Worm (Caenorhabditis elegans) whole organism, dauer: Measurements from ENCODE around the gene F09F7.5.

ENCODE experiments used
- unc-62 ChIP-seq: sonication (generic microtip); optimal IDR thresholded peaks from 2 replicates; lab custom pipeline; 2017; ENCODE audit warnings: missing biosample characterization, missing genetic modification reagents, missing genetic modification characterization

F09F7.5 gene

DNA sequence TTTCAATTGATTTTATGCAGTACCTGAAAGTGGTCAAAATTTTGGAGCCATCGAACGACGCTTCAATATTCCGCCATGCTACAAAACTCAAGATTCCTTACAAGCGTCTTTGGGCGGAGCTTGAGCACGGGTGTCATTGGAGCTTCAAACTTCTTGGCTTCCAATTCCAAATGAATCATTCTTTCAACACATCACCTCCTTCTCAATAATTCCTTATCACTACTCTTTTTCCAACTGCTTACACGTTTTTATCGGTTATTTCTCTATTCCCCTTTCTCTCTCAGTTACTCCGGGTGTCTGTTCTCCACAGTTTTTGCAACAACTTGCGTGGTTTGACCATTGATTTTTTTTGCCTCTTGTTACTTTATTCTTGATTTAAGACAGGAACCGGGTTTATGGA, at the start of gene F09F7.5:
Gene F09F7.5, plus strand, starts transcription at position 258 of the 400 bp plus-strand sequence.
- TF ChIP-seq unc-62 (GFP tag; lab: Kevin White, UChicago) = no peak

- TF ChIP-seq unc-62 (GFP tag; lab: Kevin White, UChicago) = no peak
Measured at ce11 chrIII:5498973-5499372, 47.8 kb upstream of the F09F7.5 start, which contains the start of gene R02F2.9. R02F2.9 (plus strand) TSS chrIII:5499190.

DNA sequence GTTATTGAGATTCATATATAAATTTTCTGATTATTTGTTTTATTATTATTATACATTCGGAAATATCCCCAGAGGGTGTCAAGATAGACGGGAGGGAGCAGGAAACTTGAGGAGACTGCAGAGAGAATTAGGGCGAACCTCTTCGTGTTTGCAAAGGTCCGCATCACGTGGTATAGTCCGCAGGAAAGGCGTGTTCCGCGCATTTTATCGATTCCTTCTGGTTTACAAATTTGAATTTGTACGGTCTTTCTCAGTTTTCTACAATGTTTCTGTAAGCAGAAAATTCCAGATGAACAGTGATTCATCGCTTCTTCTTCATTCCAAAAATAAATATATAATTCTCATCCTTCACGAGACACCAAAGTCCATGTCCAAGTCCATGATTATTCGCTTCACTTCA, 46.8 kb upstream of the F09F7.5 start:
- TF ChIP-seq unc-62 (GFP tag; lab: Kevin White, UChicago) = no peak

DNA sequence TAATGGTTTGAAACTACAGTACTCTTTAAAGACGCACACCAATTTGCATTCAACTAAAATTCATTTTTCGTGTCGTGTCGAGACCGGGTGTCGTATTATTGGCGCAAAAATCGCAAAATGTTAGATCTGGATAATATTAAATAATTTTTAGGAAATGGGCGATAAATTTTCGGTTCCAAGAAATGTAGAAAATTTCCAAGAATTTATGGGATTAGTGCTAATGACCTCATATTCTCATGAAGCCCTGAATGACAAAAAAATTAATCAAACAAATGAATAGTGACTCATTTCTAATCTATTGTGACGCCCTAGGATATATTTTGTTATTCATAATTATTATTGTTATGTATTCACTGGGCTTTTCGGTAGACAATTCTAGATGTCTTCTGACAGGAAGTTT, 46.1 kb upstream of the F09F7.5 start:
- no peak for TF ChIP-seq unc-62 (GFP tag; lab: Kevin White, UChicago)

DNA sequence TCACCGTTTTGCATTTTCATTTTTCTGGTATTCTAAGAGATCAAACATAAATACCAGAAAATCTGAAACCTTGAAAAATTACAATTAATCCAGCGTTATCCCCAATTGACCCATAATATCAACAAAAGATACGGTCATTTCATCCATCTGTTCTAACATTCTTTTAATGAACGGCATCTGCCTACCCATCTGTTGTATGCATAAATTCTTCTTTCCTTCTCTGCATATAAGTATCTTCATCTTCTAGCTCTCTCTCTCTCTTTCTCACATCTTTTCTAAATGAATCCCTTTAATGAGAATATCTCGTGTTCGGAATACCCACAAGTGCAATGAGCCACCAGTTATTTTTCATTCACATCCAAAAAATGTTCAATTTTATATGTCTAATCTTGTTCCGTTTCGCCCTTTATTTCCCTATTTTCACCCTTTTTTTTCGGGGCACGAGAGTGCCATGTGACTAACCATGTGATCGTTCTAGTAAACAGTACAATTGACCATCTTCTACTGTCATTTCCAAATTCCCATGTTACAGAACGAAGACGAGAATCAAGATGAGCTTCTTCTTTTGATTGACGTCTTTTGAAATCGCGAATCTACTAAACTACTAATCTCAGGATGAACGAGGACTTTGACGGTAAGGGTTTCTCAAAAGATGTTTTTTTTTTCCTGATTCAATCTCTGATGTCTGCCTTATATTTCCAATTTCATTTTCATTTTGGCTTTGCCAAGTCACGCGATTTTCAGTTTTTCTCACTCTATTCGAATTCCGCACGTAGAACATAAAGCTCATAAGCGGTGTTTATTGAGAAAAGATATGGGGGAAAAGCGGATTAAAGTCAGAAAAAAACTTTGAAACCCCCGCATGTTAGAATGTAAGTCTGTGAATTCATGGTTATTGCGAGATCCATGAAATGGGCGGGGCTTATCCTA, 45.2 kb upstream of the F09F7.5 start, which contains the start of gene R02F2.1:
Gene R02F2.1, plus strand, starts transcription at position 528 of the 930 bp plus-strand sequence.
- no peak for TF ChIP-seq unc-62 (GFP tag; lab: Kevin White, UChicago)

DNA sequence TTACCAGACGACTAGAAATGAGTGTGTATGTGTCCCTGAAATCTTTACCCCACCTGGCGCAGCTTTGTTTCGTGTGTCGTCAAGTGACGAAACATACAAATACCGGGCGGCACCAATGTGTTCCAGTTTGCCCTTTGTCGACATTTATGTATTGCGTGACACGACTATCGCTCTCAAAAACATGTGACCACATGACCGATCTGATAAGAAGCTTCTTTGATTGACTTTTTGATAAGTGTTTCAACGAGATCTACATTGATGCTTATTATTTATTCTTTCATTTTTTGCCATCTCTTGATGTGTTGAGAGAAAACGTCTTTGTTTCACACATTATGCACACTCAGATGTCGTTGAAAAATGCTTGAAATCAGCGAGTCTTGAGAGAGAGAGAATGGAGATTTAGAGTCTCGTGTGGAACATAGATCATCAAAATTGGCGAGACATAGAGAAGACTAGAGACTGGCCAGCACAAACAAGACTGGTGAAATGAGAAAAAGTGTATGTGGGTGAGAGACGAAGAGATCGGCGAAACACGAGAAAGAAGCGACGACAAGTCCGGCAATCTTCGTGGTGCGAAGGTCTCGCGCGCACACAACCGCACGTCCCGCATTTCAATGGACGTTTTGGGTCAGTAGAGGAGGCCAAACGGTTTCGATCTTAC, 43.7 kb upstream of the F09F7.5 start:
- no peak for TF ChIP-seq unc-62 (GFP tag; lab: Kevin White, UChicago)

DNA sequence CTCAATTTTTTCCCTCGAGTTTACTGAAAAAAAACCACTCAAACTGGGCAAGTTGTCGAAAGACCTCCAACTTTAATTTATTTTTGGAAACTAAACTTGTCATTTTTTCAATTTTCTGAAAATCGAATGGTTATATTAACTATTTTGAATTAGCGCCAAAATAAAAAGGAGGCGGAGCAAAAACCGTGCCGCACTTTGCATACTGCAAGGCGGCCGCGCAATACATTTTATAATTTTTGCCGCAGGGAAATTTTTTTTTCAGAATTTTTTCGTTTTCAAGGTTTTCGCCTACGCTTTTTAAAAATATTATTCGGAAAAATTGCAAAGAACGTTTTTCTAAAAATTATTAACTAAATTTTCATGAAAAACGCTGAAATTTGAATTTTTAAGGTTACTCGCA, 43.1 kb upstream of the F09F7.5 start:
- TF ChIP-seq unc-62 (GFP tag; lab: Kevin White, UChicago) = no peak

ce11 chrIII:5504164-5504563, 42.6 kb upstream of the F09F7.5 start:
- TF ChIP-seq unc-62 (GFP tag; lab: Kevin White, UChicago) = no peak

DNA sequence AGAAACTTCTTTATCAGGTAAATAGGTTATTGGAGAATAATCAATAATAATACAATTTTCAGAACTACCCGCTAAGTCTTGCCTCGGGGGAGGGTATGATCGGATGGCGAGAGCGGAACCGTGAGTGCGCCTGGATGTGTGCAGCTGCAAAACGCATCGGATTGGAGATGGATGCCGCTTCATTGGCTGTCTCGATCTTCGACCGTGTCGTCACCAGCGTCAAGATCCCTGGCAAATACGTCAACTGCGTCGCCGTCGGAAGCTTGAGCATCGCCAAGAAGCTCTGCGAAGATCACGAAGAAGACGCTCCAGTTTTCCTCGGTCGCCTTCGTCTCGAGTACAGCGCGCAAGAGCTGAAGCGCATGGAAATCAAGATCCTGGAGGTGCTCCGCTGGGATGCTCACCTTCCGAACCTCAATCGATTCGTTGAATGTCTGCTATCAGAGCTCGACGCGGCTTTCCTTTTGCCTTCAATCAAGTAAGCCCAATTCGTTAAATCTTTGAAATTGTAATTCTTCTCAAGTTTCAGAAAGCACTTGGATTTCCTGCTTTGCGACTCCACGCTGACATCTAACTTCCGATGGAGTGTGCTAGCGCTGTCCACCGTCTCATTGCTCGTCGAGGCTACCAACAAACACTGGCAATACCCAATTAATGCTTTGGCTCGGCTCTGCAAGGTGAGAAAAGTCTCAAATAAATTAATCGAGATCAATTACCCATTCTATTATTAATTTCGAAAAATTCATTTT, 41.9 kb upstream of the F09F7.5 start:
- no peak for TF ChIP-seq unc-62 (GFP tag; lab: Kevin White, UChicago)

DNA sequence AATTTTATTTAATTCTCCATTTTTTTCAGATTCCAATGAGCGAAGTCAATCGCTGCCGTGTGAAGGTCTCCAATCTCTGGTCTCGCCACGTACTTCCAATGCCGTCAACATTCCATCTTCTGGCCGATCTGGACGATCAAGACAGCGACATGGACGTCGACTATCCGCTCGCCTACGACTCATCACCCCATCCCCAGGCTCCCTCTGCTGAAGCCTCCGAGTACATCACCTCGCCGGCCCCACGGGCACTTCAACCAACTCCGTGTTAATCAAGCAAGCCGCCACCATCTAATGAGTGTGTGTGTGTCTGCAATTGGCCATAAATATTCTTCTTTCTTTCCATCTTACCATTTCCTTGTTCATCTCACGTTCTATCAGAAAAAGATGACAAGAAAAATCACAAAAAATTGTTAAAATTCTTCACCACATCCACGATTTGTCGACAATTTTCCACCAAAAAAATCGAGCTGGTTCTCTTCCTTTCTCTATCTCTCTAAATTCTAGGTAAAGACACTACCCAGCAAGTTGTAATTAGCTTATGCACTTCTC, 41.2 kb upstream of the F09F7.5 start:
- no peak for TF ChIP-seq unc-62 (GFP tag; lab: Kevin White, UChicago)

DNA sequence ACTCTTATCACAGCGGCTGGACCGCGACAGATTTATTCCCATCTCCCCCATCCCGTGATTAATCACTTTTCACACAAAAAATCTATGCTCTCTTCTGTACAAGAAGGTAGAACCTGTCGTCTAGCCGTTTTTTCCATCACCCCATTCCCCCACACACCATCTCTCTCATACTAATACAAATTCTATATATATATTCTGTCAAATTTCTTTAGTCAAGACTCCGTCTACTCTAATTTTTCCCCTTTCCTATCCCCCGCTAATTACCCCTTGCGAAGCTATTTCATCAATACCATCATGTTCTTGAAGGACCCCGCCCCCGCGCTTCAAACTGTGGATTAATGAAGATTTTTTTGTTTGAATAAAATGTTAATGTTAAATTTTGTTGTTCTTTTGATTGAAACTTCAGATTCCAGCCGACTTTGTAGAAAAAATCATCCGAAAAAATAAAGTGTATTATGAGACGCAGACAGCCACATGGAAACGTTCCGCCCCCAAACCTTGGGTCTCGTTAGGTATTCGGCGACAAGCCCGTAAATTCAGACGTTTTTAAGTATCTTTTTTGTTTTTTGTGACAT, 40.7 kb upstream of the F09F7.5 start:
- no peak for TF ChIP-seq unc-62 (GFP tag; lab: Kevin White, UChicago)

DNA sequence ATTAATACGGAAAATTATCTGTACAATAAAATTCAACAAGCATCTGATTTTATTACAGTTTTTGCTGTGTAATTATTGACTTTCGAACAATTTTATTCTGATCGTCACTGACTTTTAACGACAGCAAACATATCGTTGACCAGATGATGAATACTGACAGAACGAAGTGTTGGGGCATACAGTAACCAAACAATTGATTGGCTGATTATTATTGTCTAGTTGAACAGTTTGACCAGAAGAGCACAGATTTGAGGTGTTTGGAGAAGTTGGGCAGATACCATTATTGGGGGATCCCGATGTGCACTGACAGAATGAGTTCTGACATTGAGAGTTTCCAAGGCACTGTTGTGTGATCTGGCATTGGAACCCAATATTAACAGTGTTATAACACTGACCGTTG, 39.9 kb upstream of the F09F7.5 start:
- TF ChIP-seq unc-62 (GFP tag; lab: Kevin White, UChicago) = no peak

DNA sequence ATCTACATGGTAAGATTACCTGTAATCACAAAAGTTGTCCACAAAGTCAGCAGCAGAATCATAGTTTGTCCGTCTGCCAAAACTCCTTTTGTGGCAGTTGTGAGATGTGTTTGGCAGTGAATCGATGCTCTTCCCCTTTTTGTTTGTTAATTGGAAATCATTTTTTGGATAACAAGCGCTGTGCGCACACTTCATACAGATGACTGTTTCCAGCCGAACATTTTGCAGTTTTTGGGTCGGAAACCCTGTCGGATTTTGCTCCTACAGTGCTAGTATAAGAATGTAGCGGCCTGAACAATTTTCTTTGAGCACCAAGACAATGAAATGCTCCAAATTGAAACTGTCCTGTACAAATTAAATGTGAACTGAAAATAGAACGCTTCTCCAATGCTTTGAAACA, 38.1 kb upstream of the F09F7.5 start, which contains the start of gene D1044.7:
Gene D1044.7, minus strand, starts transcription at position 101 of the 400 bp plus-strand sequence.
- TF ChIP-seq unc-62 (GFP tag; lab: Kevin White, UChicago) = no peak

DNA sequence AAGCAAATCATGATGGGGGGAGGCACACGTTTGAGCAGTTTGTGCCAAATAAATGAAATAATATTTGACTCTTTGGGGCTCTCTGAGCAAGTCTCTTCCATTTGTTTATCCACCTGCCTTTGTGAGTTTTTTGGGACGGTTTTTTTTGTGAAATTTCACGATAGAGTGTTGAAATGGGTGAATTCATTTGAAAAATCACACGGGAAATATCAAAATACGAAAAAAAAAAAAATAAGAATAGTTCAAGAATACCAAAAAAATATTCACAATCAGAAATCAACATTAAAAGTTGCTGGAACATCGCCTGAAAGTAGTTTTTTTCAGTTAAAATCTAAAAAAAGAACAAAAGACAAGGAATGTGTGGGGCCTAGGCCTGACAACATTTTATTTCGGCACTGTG, 34.3 kb upstream of the F09F7.5 start, which contains the start of gene pqn-25:
Gene pqn-25, minus strand, starts transcription at position 101 of the 400 bp plus-strand sequence.
- no peak for TF ChIP-seq unc-62 (GFP tag; lab: Kevin White, UChicago)

DNA sequence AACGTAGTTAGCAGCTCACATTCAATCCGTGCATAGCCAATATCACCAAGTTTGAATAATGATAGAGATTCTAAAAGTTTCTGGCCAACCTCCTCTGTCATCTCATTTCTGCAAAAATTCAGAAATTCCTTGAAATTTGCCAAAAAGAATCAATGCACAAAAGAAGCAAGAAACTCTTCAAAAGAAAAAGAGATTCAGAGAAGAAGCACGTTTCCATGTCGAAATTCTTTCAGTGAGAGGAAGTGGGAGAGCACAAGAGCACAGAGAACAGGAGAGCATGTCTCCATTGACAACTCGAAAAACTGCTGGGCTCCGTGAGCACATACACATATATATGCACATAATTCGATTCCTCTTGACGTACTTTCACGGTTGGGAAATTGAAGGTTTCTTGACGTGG, 29.4 kb upstream of the F09F7.5 start, which contains the start of gene nekl-4:
Gene nekl-4, minus strand, starts transcription at position 101 of the 400 bp plus-strand sequence.
- TF ChIP-seq unc-62 (GFP tag; lab: Kevin White, UChicago) = no peak
